Worm (Caenorhabditis elegans) whole organism, L4/young adult: ENCODE measurements around the gene srx-88.

ENCODE experiments used
- W03F9.2 ChIP-seq: fragments of 150-350 bp; optimal IDR thresholded peaks from 2 replicates; lab custom pipeline; 2014; ENCODE audit warnings: missing biosample characterization, missing genetic modification characterization
- dao-5 ChIP-seq: sonication (generic microtip); optimal IDR thresholded peaks from 2 replicates; lab custom pipeline; 2016; ENCODE audit warnings: missing genotype, missing genetic modification characterization, moderate library complexity, missing compliant biosample characterization
- him-1 ChIP-seq: sonication (generic microtip); optimal IDR thresholded peaks from 2 replicates; lab custom pipeline; 2016; ENCODE audit warnings: missing genotype, missing genetic modification reagents, missing genetic modification characterization, missing compliant biosample characterization

The srx-88 gene

ce11 chrV:11583212-11583611, at the start of gene srx-88:
Gene srx-88, plus strand, starts transcription at chrV:11583512.
- no peak for TF ChIP-seq dao-5 (tag; lab: Kevin White, UChicago)
- no peak for TF ChIP-seq him-1
- TF ChIP-seq W03F9.2 (tag; lab: Kevin White, UChicago), result no peak

ce11 chrV:11534495-11535189, 48.7 kb upstream of the srx-88 start:
- no peak for TF ChIP-seq dao-5 (tag; lab: Kevin White, UChicago)
- no peak for TF ChIP-seq W03F9.2 (tag; lab: Kevin White, UChicago)
- TF ChIP-seq him-1, result no peak

ce11 chrV:11535504-11536062, 47.7 kb upstream of the srx-88 start:
- TF ChIP-seq W03F9.2 (tag; lab: Kevin White, UChicago), result peak; percentile 40
- TF ChIP-seq him-1, result no peak

ce11 chrV:11536667-11537066, 46.6 kb upstream of the srx-88 start:
- TF ChIP-seq dao-5 (tag; lab: Kevin White, UChicago) (no peak), him-1 (no peak), W03F9.2 (tag; lab: Kevin White, UChicago) (no peak)

ce11 chrV:11539502-11539901, 43.8 kb upstream of the srx-88 start:
- TF ChIP-seq W03F9.2 (tag; lab: Kevin White, UChicago) (no peak), him-1 (no peak), dao-5 (tag; lab: Kevin White, UChicago) (no peak)

- no peak for TF ChIP-seq dao-5 (tag; lab: Kevin White, UChicago)
- TF ChIP-seq W03F9.2 (tag; lab: Kevin White, UChicago), result no peak
- no peak for TF ChIP-seq him-1
Observed at ce11 chrV:11541284-11541683, 42.0 kb upstream of the srx-88 start.

ce11 chrV:11543564-11543963, 39.7 kb upstream of the srx-88 start, which contains the start of gene F38B7.2:
Gene F38B7.2, plus strand, starts transcription at chrV:11543963.
- TF ChIP-seq him-1 (no peak), dao-5 (tag; lab: Kevin White, UChicago) (no peak), W03F9.2 (tag; lab: Kevin White, UChicago) (no peak)

ce11 chrV:11545227-11545626, 38.1 kb upstream of the srx-88 start, which contains the start of gene F38B7.10:
Gene F38B7.10, plus strand, starts transcription at chrV:11545527.
- TF ChIP-seq dao-5 (tag; lab: Kevin White, UChicago), result no peak
- TF ChIP-seq him-1, result no peak
- no peak for TF ChIP-seq W03F9.2 (tag; lab: Kevin White, UChicago)

ce11 chrV:11546795-11547194, 36.5 kb upstream of the srx-88 start, which contains the start of gene F38B7.11:
Gene F38B7.11, plus strand, starts transcription at chrV:11547095.
- TF ChIP-seq W03F9.2 (tag; lab: Kevin White, UChicago), result no peak
- TF ChIP-seq him-1, result no peak
- TF ChIP-seq dao-5 (tag; lab: Kevin White, UChicago), result no peak

ce11 chrV:11548914-11549406, 34.4 kb upstream of the srx-88 start, which contains the start of the genes F38B7.17 and F38B7.3:
Gene F38B7.17, minus strand, starts transcription at chrV:11548964.
Gene F38B7.3, plus strand, starts transcription at chrV:11549107.
- TF ChIP-seq him-1, result no peak
- no peak for TF ChIP-seq W03F9.2 (tag; lab: Kevin White, UChicago)
- TF ChIP-seq dao-5 (tag; lab: Kevin White, UChicago), result no peak

ce11 chrV:11552379-11552778, 30.9 kb upstream of the srx-88 start, which contains the start of gene srx-85:
Gene srx-85, plus strand, starts transcription at chrV:11552679.
- no peak for TF ChIP-seq him-1

- TF ChIP-seq W03F9.2 (tag; lab: Kevin White, UChicago) (no peak), dao-5 (tag; lab: Kevin White, UChicago) (no peak), him-1 (no peak)
Observed at ce11 chrV:11554260-11554659, 29.1 kb upstream of the srx-88 start, which contains the start of gene duo-1. Gene duo-1, plus strand, starts transcription at chrV:11554630.

- TF ChIP-seq dao-5 (tag; lab: Kevin White, UChicago), result no peak
- TF ChIP-seq W03F9.2 (tag; lab: Kevin White, UChicago), result no peak
Observed at ce11 chrV:11562643-11563042, 20.7 kb upstream of the srx-88 start, which contains the start of gene srx-86. Gene srx-86, plus strand, starts transcription at chrV:11562943.

- TF ChIP-seq dao-5 (tag; lab: Kevin White, UChicago) (no peak), him-1 (no peak), W03F9.2 (tag; lab: Kevin White, UChicago) (no peak)
Observed at ce11 chrV:11564573-11564972, 18.7 kb upstream of the srx-88 start, which contains the start of gene srx-87. Gene srx-87, plus strand, starts transcription at chrV:11564873.
